Fruit fly (Drosophila melanogaster): Measurements from ENCODE around the gene CG8541.
"Not testable (repeated sequence)": the region's sequence is repeated elsewhere in the genome, so short reads cannot be mapped to it uniquely, and the experiment has no call there.

The CG8541 gene

dm6 chr3L:7455849-7456248 lies 15.5 kb upstream of the CG8541 start, which contains the start of gene ppk26:
Gene ppk26, plus strand, starts transcription at chr3L:7456149.
- TF ChIP-seq CG9705 (GFP tag; optimal IDR thresholded peaks at IDR 0.05) (no peak), dmrt93B (GFP tag; optimal IDR thresholded peaks at IDR 0.05) (no peak), N (GFP tag; optimal IDR thresholded peaks at IDR 0.05) (no peak), foxo (GFP tag; optimal IDR thresholded peaks at IDR 0.05) (no peak), fru (GFP tag; optimal IDR thresholded peaks at IDR 0.05) (no peak), Vsx2 (GFP tag; optimal IDR thresholded peaks at IDR 0.05; ENCODE audit: partially characterized antibody) (no peak)

dm6 chr3L:7465209-7465608 lies 6.2 kb upstream of the CG8541 start, which contains the start of the genes CG42660, CG42661 and Tsp66A:
Gene CG42660, plus strand, starts transcription at chr3L:7465509.
Gene CG42661, plus strand, starts transcription at chr3L:7465509.
Gene Tsp66A, plus strand, starts transcription at chr3L:7465509.
- TF ChIP-seq woc (GFP tag; optimal IDR thresholded peaks at IDR 0.05) (no peak), dl (GFP tag; optimal IDR thresholded peaks at IDR 0.05; ENCODE audit: insufficient read depth in 1 of 2, partially characterized antibody in 2 of 2) (no peak), Rel (GFP tag; optimal IDR thresholded peaks at IDR 0.05) (no peak), Rel (tag; optimal IDR thresholded peaks at IDR 0.05) (no peak), ey (GFP tag; optimal IDR thresholded peaks at IDR 0.05) (no peak), pan (optimal IDR thresholded peaks at IDR 0.05) (no peak), GATAd (GFP tag; optimal IDR thresholded peaks at IDR 0.05) (no peak), psq (GFP tag; optimal IDR thresholded peaks at IDR 0.05) (no peak), Vsx2 (GFP tag; optimal IDR thresholded peaks at IDR 0.05; ENCODE audit: partially characterized antibody) (no peak), dmrt93B (GFP tag; optimal IDR thresholded peaks at IDR 0.05) (no peak), CrebA (GFP tag; optimal IDR thresholded peaks at IDR 0.05; ENCODE audit: borderline replicate concordance) (no peak), Hr78 (GFP tag; optimal IDR thresholded peaks at IDR 0.05) (no peak)

dm6 chr3L:7470202-7470601 lies 1.2 kb upstream of the CG8541 start, which contains the start of gene CG8543:
Gene CG8543, minus strand, starts transcription at chr3L:7470302.
- no peak for TF ChIP-seq Abd-B (GFP tag; optimal IDR thresholded peaks at IDR 0.05)
- TF ChIP-seq sage (GFP tag; optimal IDR thresholded peaks at IDR 0.05), result no peak
- no peak for TF ChIP-seq Hr78 (GFP tag; optimal IDR thresholded peaks at IDR 0.05)
- TF ChIP-seq Hnf4 (GFP tag; optimal IDR thresholded peaks at IDR 0.05), result no peak
- no peak for TF ChIP-seq CG32264 (GFP tag; optimal IDR thresholded peaks at IDR 0.05)

dm6 chr3L:7475270-7475669 lies 3.9 kb downstream of the CG8541 start, which contains the start of gene CG43292:
Gene CG43292, plus strand, starts transcription at chr3L:7475570.
- TF ChIP-seq Rel (GFP tag; optimal IDR thresholded peaks at IDR 0.05) (no peak), Rel (tag; optimal IDR thresholded peaks at IDR 0.05) (no peak), lola (GFP tag; optimal IDR thresholded peaks at IDR 0.05) (no peak), Hr83 (GFP tag; optimal IDR thresholded peaks at IDR 0.05; ENCODE audit: poor library complexity, severe bottlenecking) (no peak), sv (GFP tag; optimal IDR thresholded peaks at IDR 0.05) (no peak)

- TF ChIP-seq N (GFP tag; optimal IDR thresholded peaks at IDR 0.05), result no peak
These were observed 14.3 kb downstream of the CG8541 start, which contains the start of gene mthl6 for dm6 chr3L:7485667-7486066. Gene mthl6, plus strand, starts transcription at chr3L:7485967.

- TF ChIP-seq woc (GFP tag; optimal IDR thresholded peaks at IDR 0.05), result no peak
- no peak for TF ChIP-seq Hr78 (GFP tag; optimal IDR thresholded peaks at IDR 0.05)
- TF ChIP-seq Sp1 (GFP tag; optimal IDR thresholded peaks at IDR 0.05), result no peak
- TF ChIP-seq CrebA (GFP tag; optimal IDR thresholded peaks at IDR 0.05; ENCODE audit: borderline replicate concordance), result no peak
- no peak for TF ChIP-seq Rel (GFP tag; optimal IDR thresholded peaks at IDR 0.05)
- TF ChIP-seq Rel (tag; optimal IDR thresholded peaks at IDR 0.05), result no peak
These were observed 20.2 kb downstream of the CG8541 start, which contains the start of gene Cyp316a1 for dm6 chr3L:7491564-7491963. Gene Cyp316a1, plus strand, starts transcription at chr3L:7491864.

dm6 chr3L:7496097-7496496 lies 24.7 kb downstream of the CG8541 start, which contains the start of gene Cyp4d8:
Gene Cyp4d8, minus strand, starts transcription at chr3L:7496197.
- no peak for TF ChIP-seq psq (GFP tag; optimal IDR thresholded peaks at IDR 0.05)

- not testable (repeated sequence) for TF ChIP-seq fru (GFP tag; optimal IDR thresholded peaks at IDR 0.05); Rel (GFP tag; optimal IDR thresholded peaks at IDR 0.05); Rel (tag; optimal IDR thresholded peaks at IDR 0.05); pan (optimal IDR thresholded peaks at IDR 0.05)
These were observed 27.4 kb downstream of the CG8541 start, which contains the start of gene CG8539 for dm6 chr3L:7498731-7499130. Gene CG8539, minus strand, starts transcription at chr3L:7498831.

Measured in whole organism, wandering third instar larva.